Worm (Caenorhabditis elegans): ENCODE data around the gene best-20.

ce11 chrIV:3755921-3756320 is at the start of gene best-20:
- TF ChIP-seq ama-1 (optimal IDR thresholded peaks at IDR 0.05) (no peak), flt-1 (GFP tag; IDR thresholded peaks at IDR 0.05) (no peak), hmbx-1 (tag; optimal IDR thresholded peaks at IDR 0.05) (no peak)

All from whole organism, early embryonic.